Worm (Caenorhabditis elegans) whole organism, L2 larva: ENCODE measurements around the gene fbxa-84.

ENCODE experiments used
- C34F6.9 ChIP-seq: fragments of 150-350 bp; optimal IDR thresholded peaks from 2 replicates; lab custom pipeline; 2014; ENCODE audit warnings: missing biosample characterization, missing genetic modification characterization
- F13H6.1 ChIP-seq: sonication (generic microtip); optimal IDR thresholded peaks from 2 replicates; lab custom pipeline; 2016; ENCODE audit warnings: missing genetic modification characterization, missing compliant biosample characterization
- R02D3.7 ChIP-seq: fragments of 150-350 bp; optimal IDR thresholded peaks from 2 replicates; lab custom pipeline; 2014; ENCODE audit warnings: missing biosample characterization, missing genetic modification characterization
- Y55F3AM.14 ChIP-seq: fragments of 200-800 bp; sonication (Bioruptor generic); optimal IDR thresholded peaks from 2 replicates; lab custom pipeline; 2018; ENCODE audit warnings: mild to moderate bottlenecking, missing genetic modification characterization, missing compliant biosample characterization
- ZK546.5 ChIP-seq: sonication (generic microtip); optimal IDR thresholded peaks from 2 replicates; lab custom pipeline; 2017; ENCODE audit warnings: missing biosample characterization, missing genetic modification characterization
- aly-2 ChIP-seq: fragments of 150-350 bp; optimal IDR thresholded peaks from 2 replicates; lab custom pipeline; 2014; ENCODE audit warnings: missing biosample characterization, missing genetic modification characterization
- ama-1 ChIP-seq: fragments of 150-350 bp; optimal IDR thresholded peaks from 2 replicates; lab custom pipeline; 2018; ENCODE audit warnings: inconsistent platforms
- blmp-1 ChIP-seq: sonication (generic microtip); optimal IDR thresholded peaks from 2 replicates; lab custom pipeline; 2017; ENCODE audit warnings: missing genetic modification characterization, mild to moderate bottlenecking, missing compliant biosample characterization, antibody characterized with exemption, moderate library complexity; ENCODE audit not compliant: insufficient read depth
- ceh-16 ChIP-seq: fragments of 150-350 bp; optimal IDR thresholded peaks from 2 replicates; lab custom pipeline; 2014; ENCODE audit warnings: missing biosample characterization, missing genetic modification characterization
- ceh-82 ChIP-seq: fragments of 150-350 bp; optimal IDR thresholded peaks from 2 replicates; lab custom pipeline; 2014; ENCODE audit warnings: missing biosample characterization, missing genetic modification characterization
- crh-2 ChIP-seq: sonication (generic microtip); optimal IDR thresholded peaks from 2 replicates; lab custom pipeline; 2017; ENCODE audit warnings: missing biosample characterization, missing genetic modification characterization
- egl-27 ChIP-seq: sonication (generic microtip); optimal IDR thresholded peaks from 3 replicates; lab custom pipeline; 2017; ENCODE audit warnings: missing biosample characterization, missing genetic modification reagents, missing genetic modification characterization
- elt-1 ChIP-seq: fragments of 150-350 bp; optimal IDR thresholded peaks from 2 replicates; lab custom pipeline; 2014; ENCODE audit warnings: missing biosample characterization, missing genetic modification characterization
- fos-1 ChIP-seq: fragments of 150-350 bp; optimal IDR thresholded peaks from 2 replicates; lab custom pipeline; 2014; ENCODE audit warnings: missing biosample characterization, missing genetic modification characterization
- gmeb-1 ChIP-seq: fragments of 150-350 bp; optimal IDR thresholded peaks from 2 replicates; lab custom pipeline; 2014; ENCODE audit warnings: missing biosample characterization, missing genetic modification characterization
- lin-11 ChIP-seq: fragments of 150-350 bp; sonication (generic microtip); optimal IDR thresholded peaks from 2 replicates; lab custom pipeline; 2014; ENCODE audit warnings: missing biosample characterization, missing genetic modification characterization, inconsistent platforms, mixed read lengths
- lin-13 ChIP-seq: fragments of 150-350 bp; optimal IDR thresholded peaks from 2 replicates; lab custom pipeline; 2014; ENCODE audit warnings: missing biosample characterization, missing genetic modification reagents, missing genetic modification characterization
- lin-39 ChIP-seq: fragments of 150-350 bp; optimal IDR thresholded peaks from 2 replicates; lab custom pipeline; 2014; ENCODE audit warnings: missing biosample characterization, missing genetic modification reagents, missing genetic modification characterization
- lsy-2 ChIP-seq, 2 experiments: fragments of 150-350 bp in 1 of 2; sonication (generic microtip) in 1 of 2; optimal IDR thresholded peaks; 2 replicates each; lab custom pipeline; 2014 to 2017; ENCODE audit warnings: missing biosample characterization in 2 of 2, missing genetic modification characterization in 2 of 2
- mab-5 ChIP-seq: fragments of 150-350 bp; optimal IDR thresholded peaks from 2 replicates; lab custom pipeline; 2014; ENCODE audit warnings: missing biosample characterization, missing genetic modification characterization
- mbf-1 ChIP-seq: sonication (generic microtip); optimal IDR thresholded peaks from 2 replicates; lab custom pipeline; 2017; ENCODE audit warnings: missing biosample characterization, missing genetic modification characterization
- mdl-1 ChIP-seq, 2 experiments: fragments of 150-350 bp in 1 of 2; sonication (generic microtip) in 1 of 2; optimal IDR thresholded peaks; 2 replicates each; lab custom pipeline; 2017; ENCODE audit warnings: missing biosample characterization in 2 of 2, missing genetic modification characterization in 2 of 2
- nhr-10 ChIP-seq: sonication (generic microtip); optimal IDR thresholded peaks from 2 replicates; lab custom pipeline; 2017; ENCODE audit warnings: missing biosample characterization, missing genetic modification characterization
- nhr-11 ChIP-seq: fragments of 150-350 bp; optimal IDR thresholded peaks from 2 replicates; lab custom pipeline; 2014; ENCODE audit warnings: missing biosample characterization, missing genetic modification characterization
- nhr-12 ChIP-seq: fragments of 150-350 bp; optimal IDR thresholded peaks from 2 replicates; lab custom pipeline; 2014; ENCODE audit warnings: missing biosample characterization, missing genetic modification characterization
- nhr-129 ChIP-seq: fragments of 150-350 bp; optimal IDR thresholded peaks from 2 replicates; lab custom pipeline; 2014; ENCODE audit warnings: missing biosample characterization, missing genetic modification characterization
- nhr-21 ChIP-seq: fragments of 150-350 bp; optimal IDR thresholded peaks from 2 replicates; lab custom pipeline; 2014; ENCODE audit warnings: missing biosample characterization, missing genetic modification characterization
- nhr-23 ChIP-seq: fragments of 150-350 bp; optimal IDR thresholded peaks from 2 replicates; lab custom pipeline; 2014; ENCODE audit warnings: missing biosample characterization, missing genetic modification reagents, missing genetic modification characterization
- nhr-237 ChIP-seq: fragments of 150-350 bp; optimal IDR thresholded peaks from 2 replicates; lab custom pipeline; 2014; ENCODE audit warnings: missing biosample characterization, missing genetic modification characterization
- nhr-25 ChIP-seq: fragments of 150-350 bp; sonication (generic microtip); optimal IDR thresholded peaks from 3 replicates; lab custom pipeline; 2014; ENCODE audit warnings: missing biosample characterization, missing genetic modification characterization
- nhr-6 ChIP-seq: fragments of 150-350 bp; optimal IDR thresholded peaks from 2 replicates; lab custom pipeline; 2014; ENCODE audit warnings: missing biosample characterization, missing genetic modification characterization
- nhr-77 ChIP-seq: fragments of 150-350 bp; optimal IDR thresholded peaks from 2 replicates; lab custom pipeline; 2014; ENCODE audit warnings: missing biosample characterization, missing genetic modification characterization
- peb-1 ChIP-seq: fragments of 150-350 bp; optimal IDR thresholded peaks from 2 replicates; lab custom pipeline; 2014; ENCODE audit warnings: missing biosample characterization, missing genetic modification characterization
- sem-4 ChIP-seq: fragments of 150-350 bp; optimal IDR thresholded peaks from 2 replicates; lab custom pipeline; 2014; ENCODE audit warnings: missing biosample characterization, missing genetic modification reagents, missing genetic modification characterization
- skn-1 ChIP-seq: sonication (generic microtip); optimal IDR thresholded peaks from 2 replicates; lab custom pipeline; 2017; ENCODE audit warnings: missing biosample characterization, missing genetic modification characterization
- sma-3 ChIP-seq: sonication (generic microtip); optimal IDR thresholded peaks from 2 replicates; lab custom pipeline; 2016; ENCODE audit warnings: missing genetic modification reagents, missing genetic modification characterization, missing compliant biosample characterization
- sma-9 ChIP-seq, 2 experiments: fragments of 150-350 bp in 1 of 2; sonication (generic microtip) in 1 of 2; optimal IDR thresholded peaks; 2 replicates each; lab custom pipeline; 2014 to 2016; ENCODE audit warnings: missing genetic modification characterization in 2 of 2, mild to moderate bottlenecking in 1 of 2, missing biosample characterization in 1 of 2, missing compliant biosample characterization in 1 of 2, missing genetic modification reagents in 1 of 2, moderate library complexity in 1 of 2
- snpc-4 ChIP-seq: fragments of 150-350 bp; optimal IDR thresholded peaks from 2 replicates; lab custom pipeline; 2014; ENCODE audit warnings: missing biosample characterization, missing genetic modification characterization
- unc-39 ChIP-seq: fragments of 150-350 bp; optimal IDR thresholded peaks from 2 replicates; lab custom pipeline; 2014; ENCODE audit warnings: missing biosample characterization, missing genetic modification characterization
- unc-55 ChIP-seq: fragments of 150-350 bp; sonication (generic microtip); optimal IDR thresholded peaks from 3 replicates; lab custom pipeline; 2014; ENCODE audit warnings: missing biosample characterization, missing genetic modification reagents, missing genetic modification characterization
- unc-62 ChIP-seq: fragments of 150-350 bp; optimal IDR thresholded peaks from 2 replicates; lab custom pipeline; 2014; ENCODE audit warnings: missing biosample characterization, missing genetic modification reagents, missing genetic modification characterization
- zag-1 ChIP-seq: fragments of 150-350 bp; optimal IDR thresholded peaks from 2 replicates; lab custom pipeline; 2014; ENCODE audit warnings: missing biosample characterization, missing genetic modification characterization
- ztf-1 ChIP-seq: fragments of 200-800 bp; sonication (Bioruptor generic); conservative IDR thresholded peaks from 2 replicates; pipeline ENCODE4 v1.3.6; 2022; ENCODE audit warnings: missing genetic modification characterization, missing compliant biosample characterization
- ztf-11 ChIP-seq: sonication (generic microtip); optimal IDR thresholded peaks from 2 replicates; lab custom pipeline; 2017; ENCODE audit warnings: missing biosample characterization, missing genetic modification characterization
- ztf-4 ChIP-seq: fragments of 150-350 bp; optimal IDR thresholded peaks from 2 replicates; lab custom pipeline; 2014; ENCODE audit warnings: missing biosample characterization, missing genetic modification characterization

The fbxa-84 gene

DNA sequence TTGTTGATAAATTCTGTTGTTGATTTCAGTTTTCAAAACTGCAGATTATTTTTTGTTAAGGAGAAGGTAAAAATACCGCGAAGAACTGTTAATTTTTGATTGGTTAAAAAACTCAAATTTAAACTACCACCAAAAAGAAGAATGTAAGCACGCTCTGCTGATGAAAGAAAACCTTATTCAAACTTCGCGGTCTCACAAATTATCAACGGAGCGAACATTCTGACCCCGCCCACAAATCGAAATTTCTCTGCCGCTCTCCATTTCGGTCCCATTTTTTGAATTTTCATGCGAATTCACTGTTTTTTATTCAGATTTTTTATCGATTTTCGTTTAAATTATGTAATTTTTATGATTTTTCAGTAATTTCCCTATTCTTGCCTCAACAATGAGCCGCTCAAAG, 7.3 kb downstream of the fbxa-84 start, which contains the start of gene cyn-3:
cyn-3 (plus strand) TSS at position 361 of the 400 bp plus-strand sequence.
- TF ChIP-seq gmeb-1 (tag; lab: Kevin White, UChicago) (peak; percentile 99), Y55F3AM.14 (GFP tag; lab: Kevin White, UChicago) (no peak), nhr-25 (tag; lab: Kevin White, UChicago) (peak; percentile 93), peb-1 (tag; lab: Kevin White, UChicago) (no peak), ceh-16 (peak; percentile 59), F13H6.1 (tag; lab: Kevin White, UChicago) (peak; percentile 85), nhr-21 (tag; lab: Kevin White, UChicago) (peak; percentile 85), aly-2 (tag; lab: Kevin White, UChicago) (no peak), egl-27 (tag; lab: Kevin White, UChicago) (peak; percentile 31), nhr-77 (tag; lab: Kevin White, UChicago) (peak; percentile 54), lin-39 (tag; lab: Kevin White, UChicago) (no peak), nhr-6 (tag; lab: Kevin White, UChicago) (no peak), unc-55 (GFP tag; lab: Kevin White, UChicago) (peak; percentile 97), sma-3 (peak; percentile 87), ceh-82 (peak; percentile 38), mab-5 (tag; lab: Kevin White, UChicago) (peak; percentile 81), C34F6.9 (peak; percentile 93), blmp-1 (tag; lab: Kevin White, UChicago) (peak; percentile 78), nhr-237 (tag; lab: Kevin White, UChicago) (no peak), ZK546.5 (tag; lab: Kevin White, UChicago) (peak; percentile 30), nhr-129 (tag; lab: Kevin White, UChicago) (peak; percentile 89), lin-13 (GFP tag; lab: Kevin White, UChicago) (peak; percentile 93), nhr-12 (tag; lab: Kevin White, UChicago) (no peak), snpc-4 (tag; lab: Kevin White, UChicago) (peak; percentile 87), sem-4 (tag; lab: Kevin White, UChicago) (peak; percentile 92), sma-9 (GFP tag; optimal IDR thresholded peaks at IDR 0.05; lab: Kevin White, UChicago) (peak; percentile 90), sma-9 (tag; optimal IDR thresholded peaks at IDR 0.05; lab: Kevin White, UChicago) (no peak), ztf-4 (tag; lab: Kevin White, UChicago) (peak; percentile 73), mbf-1 (tag; lab: Kevin White, UChicago) (no peak), zag-1 (tag; lab: Kevin White, UChicago) (peak; percentile 46), crh-2 (tag; lab: Kevin White, UChicago) (peak; percentile 96), fos-1 (tag; lab: Kevin White, UChicago) (peak; percentile 76), ama-1 (lab: Kevin White, UChicago) (peak; percentile 85), R02D3.7 (tag; lab: Kevin White, UChicago) (peak; percentile 41), lin-11 (tag; lab: Kevin White, UChicago) (peak; percentile 91), lsy-2 (tag; optimal IDR thresholded peaks at IDR 0.05; lab: Kevin White, UChicago) (peak; percentile 82 to 93)

DNA sequence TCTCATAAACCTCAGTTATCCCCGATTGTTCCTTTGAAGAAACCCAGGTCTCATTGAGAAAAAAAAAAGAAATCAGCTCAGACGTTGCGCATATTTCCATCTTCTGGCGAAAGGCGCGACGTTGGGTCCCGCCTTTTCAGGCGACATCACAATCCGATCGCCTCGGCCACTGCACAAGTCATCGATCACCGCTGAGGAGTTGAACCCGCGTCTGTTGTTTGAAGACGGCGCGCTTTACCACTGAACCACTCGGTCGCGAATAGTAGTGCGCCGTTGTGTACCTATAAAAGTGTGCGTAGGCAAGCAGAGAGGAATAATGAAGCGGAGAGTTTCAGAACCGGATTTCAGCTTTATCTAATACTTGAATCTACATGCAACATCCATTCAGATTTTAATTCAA, 8.7 kb downstream of the fbxa-84 start, which contains the start of gene Y75B12B.11:
Y75B12B.11 (plus strand) TSS at position 394 of the 400 bp plus-strand sequence.
- TF ChIP-seq nhr-12 (tag; lab: Kevin White, UChicago), result no peak
- TF ChIP-seq peb-1 (tag; lab: Kevin White, UChicago), result no peak
- peak; percentile 88 for TF ChIP-seq nhr-129 (tag; lab: Kevin White, UChicago)
- peak; percentile 77 for TF ChIP-seq Y55F3AM.14 (GFP tag; lab: Kevin White, UChicago)
- TF ChIP-seq zag-1 (tag; lab: Kevin White, UChicago), result no peak
- TF ChIP-seq sma-9 (GFP tag; optimal IDR thresholded peaks at IDR 0.05; lab: Kevin White, UChicago), result peak; percentile 83
- no peak for TF ChIP-seq sma-9 (tag; optimal IDR thresholded peaks at IDR 0.05; lab: Kevin White, UChicago)
- no peak for TF ChIP-seq lin-39 (tag; lab: Kevin White, UChicago)
- TF ChIP-seq fos-1 (tag; lab: Kevin White, UChicago), result peak; percentile 67
- no peak for TF ChIP-seq nhr-77 (tag; lab: Kevin White, UChicago)
- peak; percentile 75 for TF ChIP-seq sem-4 (tag; lab: Kevin White, UChicago)
- TF ChIP-seq ceh-16, result peak; percentile 33
- peak; percentile 81 for TF ChIP-seq nhr-21 (tag; lab: Kevin White, UChicago)
- peak; percentile 66 for TF ChIP-seq lin-11 (tag; lab: Kevin White, UChicago)
- TF ChIP-seq gmeb-1 (tag; lab: Kevin White, UChicago), result peak; percentile 76
- TF ChIP-seq sma-3, result peak; percentile 80
- TF ChIP-seq unc-39, result no peak
- TF ChIP-seq nhr-23 (tag; lab: Kevin White, UChicago), result no peak
- TF ChIP-seq ztf-1 (GFP tag; lab: Robert Waterston, UW), result no peak
- peak; percentile 55 for TF ChIP-seq snpc-4 (tag; lab: Kevin White, UChicago)
- peak; percentile 69 for TF ChIP-seq F13H6.1 (tag; lab: Kevin White, UChicago)
- no peak for TF ChIP-seq nhr-10 (tag; lab: Kevin White, UChicago)
- peak; percentile 89 for TF ChIP-seq ama-1 (lab: Kevin White, UChicago)
- no peak for TF ChIP-seq R02D3.7 (tag; lab: Kevin White, UChicago)
- TF ChIP-seq elt-1 (tag; lab: Kevin White, UChicago), result no peak
- TF ChIP-seq ztf-4 (tag; lab: Kevin White, UChicago), result peak; percentile 70
- TF ChIP-seq unc-62, result no peak
- TF ChIP-seq C34F6.9, result peak; percentile 62
- TF ChIP-seq blmp-1 (tag; lab: Kevin White, UChicago), result peak; percentile 32
- no peak for TF ChIP-seq skn-1 (tag; lab: Kevin White, UChicago)
- TF ChIP-seq ceh-82, result no peak
- TF ChIP-seq nhr-11 (tag; lab: Kevin White, UChicago), result no peak
- TF ChIP-seq nhr-237 (tag; lab: Kevin White, UChicago), result no peak
- TF ChIP-seq crh-2 (tag; lab: Kevin White, UChicago), result peak; percentile 82
- TF ChIP-seq lin-13 (GFP tag; lab: Kevin White, UChicago), result peak; percentile 76
- no peak for TF ChIP-seq ztf-11 (tag; lab: Kevin White, UChicago)
- no peak for TF ChIP-seq nhr-25 (tag; lab: Kevin White, UChicago)
- peak; percentile 56 for TF ChIP-seq egl-27 (tag; lab: Kevin White, UChicago)
- TF ChIP-seq ZK546.5 (tag; lab: Kevin White, UChicago), result no peak
- peak; percentile 2 for TF ChIP-seq mab-5 (tag; lab: Kevin White, UChicago)
- peak; percentile 25 to 63 for TF ChIP-seq lsy-2 (tag; optimal IDR thresholded peaks at IDR 0.05; lab: Kevin White, UChicago)
- no peak for TF ChIP-seq mdl-1 (tag; optimal IDR thresholded peaks at IDR 0.05; lab: Kevin White, UChicago)
